Fruit fly (Drosophila melanogaster) whole organism, larva: ENCODE data around the gene CG14143.

ENCODE experiments used
- noc ChIP-seq: fragments of 200-800 bp; sonication (Bioruptor generic); optimal IDR thresholded peaks from 3 replicates; lab custom pipeline; 2019; ENCODE audit warnings: missing biosample characterization, mild to moderate bottlenecking, missing genetic modification characterization, moderate library complexity

Gene CG14143

DNA sequence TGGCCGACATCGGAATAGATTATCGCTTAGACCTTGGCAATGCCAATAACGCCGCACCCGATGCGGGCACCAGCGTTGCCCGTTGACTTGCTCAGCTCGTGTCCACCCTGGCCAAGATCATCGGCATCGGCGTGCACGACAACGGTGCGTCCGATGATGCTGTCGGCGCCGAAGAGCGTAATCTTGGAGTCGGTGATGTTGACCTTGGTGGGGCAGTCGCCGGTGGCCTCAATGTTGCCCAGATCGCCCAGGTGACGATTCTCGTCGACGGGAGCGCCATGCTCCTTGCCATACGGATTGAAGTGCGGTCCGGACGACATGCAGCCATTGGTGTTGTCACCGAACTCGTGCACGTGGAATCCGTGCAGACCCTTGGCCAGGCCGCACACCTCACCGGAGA lies 22.4 kb upstream of the CG14143 start:
- TF ChIP-seq noc (tag; lab: Kevin White, UChicago): no peak

DNA sequence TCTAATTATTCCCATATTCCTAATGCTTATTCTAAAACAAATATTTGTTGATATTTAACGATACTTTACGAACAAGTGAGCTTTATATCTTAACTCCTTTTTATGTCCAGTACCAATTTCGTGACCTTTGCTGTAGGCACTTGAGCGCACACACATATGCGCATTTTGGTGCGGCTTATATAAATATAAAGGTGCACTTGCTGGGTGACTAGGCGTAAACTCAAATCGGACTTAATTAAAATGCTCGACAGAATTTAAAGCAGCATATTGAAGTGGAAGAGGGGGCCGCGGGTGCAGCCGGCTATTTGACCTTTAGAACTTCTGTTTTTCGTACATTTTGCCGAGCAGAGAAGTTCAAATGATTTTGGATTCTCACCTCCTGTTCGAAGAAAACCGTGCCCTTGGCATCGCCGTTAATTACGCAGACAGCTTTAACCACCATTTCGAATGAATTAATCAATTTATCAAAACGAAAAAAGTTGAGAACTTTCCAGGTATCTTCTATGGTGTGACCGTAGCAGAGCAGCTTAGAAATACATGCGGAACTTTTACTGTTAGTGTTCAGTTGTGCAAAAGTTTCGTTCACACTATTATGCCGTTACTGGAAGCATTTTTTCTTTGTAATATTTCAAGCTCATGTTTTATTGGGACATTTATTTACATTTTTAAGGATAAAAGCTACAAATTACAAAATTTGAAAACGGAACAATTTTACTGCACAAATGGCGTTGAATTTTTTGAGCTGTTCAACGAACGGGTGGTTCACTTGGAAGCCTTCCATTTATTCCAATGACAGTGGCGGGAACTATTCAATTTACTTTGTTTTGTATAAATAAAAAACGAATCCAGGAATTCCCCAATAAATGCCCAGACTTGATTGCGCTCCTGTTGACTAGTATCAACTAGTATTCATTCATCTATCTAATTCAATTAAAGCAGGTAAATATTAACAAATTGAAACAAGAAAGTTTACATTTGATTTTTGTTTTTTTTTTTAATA lies 21.3 kb upstream of the CG14143 start, which contains the start of gene Sod1:
Gene Sod1, minus strand, starts transcription at position 543 of the 1,000 bp plus-strand sequence.
- TF ChIP-seq noc (tag; lab: Kevin White, UChicago): peak; percentile 44

DNA sequence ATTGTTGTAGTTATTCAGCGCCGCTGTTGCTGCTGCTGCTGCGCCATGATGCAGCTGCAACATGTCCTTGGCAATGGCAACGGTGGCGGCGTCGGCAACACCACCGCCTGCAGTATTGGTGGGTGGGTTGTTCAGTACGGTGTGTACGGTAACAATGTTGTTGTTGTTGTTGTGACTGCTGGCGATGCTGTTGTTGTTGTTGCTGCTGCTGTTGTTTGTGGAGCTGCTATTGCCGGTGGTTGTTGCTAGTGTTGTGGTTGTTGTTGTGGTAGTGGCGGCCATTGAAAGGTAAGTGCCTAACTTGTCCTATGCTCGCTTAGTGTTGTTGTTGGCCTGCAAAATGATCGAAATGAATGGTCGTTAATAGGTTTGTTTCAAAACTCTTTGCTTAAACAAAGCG lies 17.1 kb upstream of the CG14143 start:
- no peak for TF ChIP-seq noc (tag; lab: Kevin White, UChicago)

DNA sequence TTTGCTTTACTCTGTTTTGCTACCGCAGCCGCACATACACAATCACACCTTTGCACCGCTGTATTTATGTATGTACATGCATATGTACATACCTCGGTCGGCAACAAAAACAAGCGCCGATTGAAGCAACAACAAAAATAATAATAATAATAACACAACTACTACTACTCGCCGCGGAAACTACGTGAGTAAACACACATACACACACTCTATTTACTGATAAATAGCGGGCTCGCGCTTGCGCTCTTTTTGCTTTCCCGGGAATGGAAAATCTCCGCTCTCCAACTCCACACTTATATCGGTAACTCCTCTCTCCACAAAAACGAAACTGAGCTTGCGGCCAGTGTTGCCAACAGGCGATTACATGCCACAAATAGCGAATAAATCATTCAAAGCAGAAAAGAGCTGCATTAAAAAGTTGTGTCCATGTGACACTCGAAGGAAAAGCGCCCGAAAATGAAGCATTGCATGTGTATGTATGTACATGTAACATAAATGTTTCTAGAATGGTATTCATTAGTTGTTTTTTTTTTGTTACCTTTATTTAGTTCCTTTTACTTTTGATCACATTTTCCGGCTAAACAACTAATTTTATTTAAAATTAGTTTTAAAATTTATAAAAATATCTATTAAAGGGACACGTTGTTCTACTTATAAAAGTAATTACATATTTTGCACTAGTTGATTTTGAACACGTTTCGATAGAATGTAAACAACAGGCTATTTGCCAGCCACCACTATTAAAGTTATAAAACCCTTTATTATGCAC lies 16.0 kb upstream of the CG14143 start:
- TF ChIP-seq noc (tag; lab: Kevin White, UChicago): peak; percentile 38

dm6 chr3L:11119396-11119900 lies 15.3 kb upstream of the CG14143 start:
- TF ChIP-seq noc (tag; lab: Kevin White, UChicago): no peak

dm6 chr3L:11119901-11120418 lies 14.8 kb upstream of the CG14143 start:
- peak; percentile 8 for TF ChIP-seq noc (tag; lab: Kevin White, UChicago)

dm6 chr3L:11120419-11120958 lies 14.3 kb upstream of the CG14143 start, which contains the start of the genes FoxK and mRpL2:
TSS of gene FoxK (minus strand) at chr3L:11120783.
TSS of gene mRpL2 (plus strand) at chr3L:11120847.
- TF ChIP-seq noc (tag; lab: Kevin White, UChicago): peak; percentile 13

DNA sequence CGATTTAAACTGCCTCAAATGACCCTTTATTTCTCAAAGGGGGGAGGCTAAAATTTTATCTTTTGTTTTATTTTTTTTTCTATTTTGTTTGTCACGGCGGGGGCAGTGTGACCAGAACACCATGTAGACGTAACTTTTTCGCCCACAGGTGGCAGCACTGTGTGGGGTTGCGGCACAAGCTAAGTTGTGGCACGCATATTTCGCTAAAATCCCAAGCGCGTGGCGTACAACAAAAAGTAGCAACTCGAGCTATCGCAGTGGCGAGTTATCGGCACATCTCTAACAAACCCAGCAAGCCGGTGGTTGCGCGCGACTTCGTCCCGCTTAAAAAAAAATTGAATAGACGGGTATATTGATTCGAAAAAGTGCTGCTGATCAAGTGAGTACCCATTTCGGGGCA lies 11.7 kb upstream of the CG14143 start, which contains the start of the genes Ufd1 and NaPi-III:
Gene Ufd1, minus strand, starts transcription at position 129 of the 400 bp plus-strand sequence.
Gene NaPi-III, plus strand, starts transcription at position 261 of the 400 bp plus-strand sequence.
- peak; percentile 22 for TF ChIP-seq noc (tag; lab: Kevin White, UChicago)

DNA sequence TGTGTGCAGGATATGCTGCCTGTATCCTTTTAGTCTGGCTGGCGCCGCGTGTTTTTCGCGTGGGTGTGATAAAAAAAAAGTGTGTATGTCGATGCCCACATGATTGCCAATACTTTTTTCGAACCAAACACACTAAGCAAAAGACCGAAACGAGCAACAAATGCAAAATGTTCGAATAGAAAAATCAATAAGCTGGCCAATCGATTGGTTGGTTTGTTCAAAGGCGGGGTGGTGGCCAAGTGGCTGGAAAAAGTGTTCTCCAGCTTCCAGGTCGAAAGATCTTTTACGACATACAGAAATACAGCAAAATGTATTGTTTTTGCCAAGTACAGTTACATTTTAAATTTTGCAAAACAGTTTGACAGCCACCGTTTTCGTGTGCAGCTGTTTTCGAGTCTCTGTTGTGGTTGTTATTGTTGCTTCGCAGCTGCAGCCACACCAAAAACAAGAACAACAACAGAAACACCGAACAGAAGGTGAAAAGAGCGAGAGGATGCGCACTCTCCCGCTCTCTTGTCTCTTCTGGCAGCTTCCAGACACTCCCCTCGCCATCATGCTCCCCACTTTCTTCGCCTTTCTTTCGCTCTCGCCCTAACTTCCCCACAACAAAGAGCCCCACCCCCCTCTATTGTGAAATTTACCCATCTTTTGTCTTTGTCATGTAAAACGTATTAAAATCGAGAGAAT lies 11.0 kb upstream of the CG14143 start:
- no peak for TF ChIP-seq noc (tag; lab: Kevin White, UChicago)

dm6 chr3L:11124439-11124838 lies 10.3 kb upstream of the CG14143 start:
- no peak for TF ChIP-seq noc (tag; lab: Kevin White, UChicago)

DNA sequence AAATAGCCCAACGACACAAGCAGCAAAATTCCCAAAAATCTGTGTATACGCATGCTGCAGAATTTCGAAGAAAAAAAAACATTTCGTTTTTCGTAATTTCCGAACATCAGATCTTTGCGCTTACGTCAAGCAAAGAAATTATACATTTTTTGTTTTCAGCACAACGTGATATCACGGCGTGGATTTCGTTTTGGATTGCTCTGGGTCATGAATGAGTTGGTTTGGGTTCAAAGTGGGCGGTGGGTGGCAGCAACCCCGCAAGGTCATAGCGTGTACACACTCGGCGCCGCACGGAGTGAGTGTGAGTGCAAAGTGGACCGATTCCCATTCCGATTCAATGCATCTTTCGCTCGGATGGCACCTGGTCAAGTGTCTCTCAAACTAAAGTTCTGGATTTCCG lies 9.9 kb upstream of the CG14143 start:
- TF ChIP-seq noc (tag; lab: Kevin White, UChicago): no peak

- peak; percentile 49 for TF ChIP-seq noc (tag; lab: Kevin White, UChicago)
These were observed 8.9 kb upstream of the CG14143 start for dm6 chr3L:11125636-11126532.

- TF ChIP-seq noc (tag; lab: Kevin White, UChicago): no peak
These were observed 4.3 kb upstream of the CG14143 start, which contains the start of gene nol for dm6 chr3L:11130535-11130934. TSS of gene nol (plus strand) at chr3L:11130835.
